Fruit fly (Drosophila melanogaster): ENCODE measurements around the gene mib1.

dm6 chr3L:15998217-15998616 is 13.4 kb downstream of the mib1 start:
- TF ChIP-seq psq (optimal IDR thresholded peaks at IDR 0.05): no peak
- TF ChIP-seq insv (optimal IDR thresholded peaks at IDR 0.05): no peak
- TF ChIP-seq h (optimal IDR thresholded peaks at IDR 0.05): no peak
- no peak for TF ChIP-seq Myc (optimal IDR thresholded peaks at IDR 0.05)
- TF ChIP-seq Sin3A (optimal IDR thresholded peaks at IDR 0.05): no peak
- TF ChIP-seq ttk (optimal IDR thresholded peaks at IDR 0.05): no peak
